Worm (Caenorhabditis elegans): Measurements from ENCODE around the gene sth-1.

The sth-1 gene

DNA sequence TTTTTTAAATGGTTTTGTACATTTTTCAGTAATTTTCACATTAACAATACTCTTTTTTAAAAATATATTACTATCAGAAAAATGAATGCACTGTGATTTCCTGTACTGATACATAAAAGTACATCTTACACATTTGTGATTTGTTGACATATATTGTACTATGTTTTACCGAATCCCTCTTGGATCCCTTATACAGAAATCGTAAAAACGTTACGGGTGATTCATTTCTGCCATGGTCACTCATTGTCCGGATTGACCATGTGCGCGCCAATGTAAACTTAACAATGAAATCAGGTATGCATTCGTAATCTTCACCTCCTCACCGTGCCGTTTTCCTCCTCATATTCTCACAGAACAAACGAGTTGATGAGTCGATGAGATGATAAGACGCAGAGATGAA is 2.2 kb downstream of the sth-1 start, which contains the start of gene ZC513.2:
Gene ZC513.2 (plus strand): TSS at position 301 of the 400 bp plus-strand sequence.
- TF ChIP-seq ceh-13 (GFP tag; optimal IDR thresholded peaks at IDR 0.05) (no peak), flt-1 (GFP tag; IDR thresholded peaks at IDR 0.05) (no peak), hmg-4 (GFP tag; optimal IDR thresholded peaks at IDR 0.05) (no peak), scrt-1 (GFP tag; IDR thresholded peaks at IDR 0.05) (no peak), tbx-11 (GFP tag; IDR thresholded peaks at IDR 0.05) (no peak), tra-4 (tag; optimal IDR thresholded peaks at IDR 0.05) (no peak), tbx-37 (GFP tag; conservative IDR thresholded peaks at IDR 0.05) (no peak), hmbx-1 (tag; optimal IDR thresholded peaks at IDR 0.05) (no peak), ama-1 (optimal IDR thresholded peaks at IDR 0.05) (no peak), ceh-36 (tag; optimal IDR thresholded peaks at IDR 0.05) (no peak), ets-7 (tag; optimal IDR thresholded peaks at IDR 0.05) (no peak), sea-1 (GFP tag; conservative IDR thresholded peaks at IDR 0.05) (no peak), hnd-1 (tag; optimal IDR thresholded peaks at IDR 0.05) (no peak), aly-1 (tag; optimal IDR thresholded peaks at IDR 0.05) (no peak), B0310.2 (tag; optimal IDR thresholded peaks at IDR 0.05) (no peak), pes-1 (GFP tag; IDR thresholded peaks at IDR 0.05) (no peak), F13C5.2 (tag; optimal IDR thresholded peaks at IDR 0.05) (no peak)

DNA sequence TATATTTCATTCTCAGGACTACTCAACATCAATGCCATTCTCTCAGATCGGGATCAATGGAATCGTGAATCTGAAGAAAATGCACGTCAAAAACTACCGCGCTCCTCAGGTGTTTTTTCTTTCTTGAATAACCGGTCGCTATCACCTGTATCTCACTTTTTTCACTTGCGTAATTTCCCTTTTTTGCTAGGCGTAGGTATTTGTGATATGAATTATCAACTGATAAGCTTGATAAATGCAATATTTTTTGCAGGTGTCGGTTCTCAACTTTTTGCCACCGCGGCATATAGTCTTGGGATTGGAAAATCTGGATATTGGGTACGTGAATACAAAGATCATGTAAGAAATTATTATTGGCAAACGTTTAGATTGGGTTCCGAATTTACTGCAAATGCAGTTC is 3.2 kb downstream of the sth-1 start:
- TF ChIP-seq ceh-36 (tag; optimal IDR thresholded peaks at IDR 0.05) (no peak), flt-1 (GFP tag; IDR thresholded peaks at IDR 0.05) (no peak), hmg-4 (GFP tag; optimal IDR thresholded peaks at IDR 0.05) (no peak), B0310.2 (tag; optimal IDR thresholded peaks at IDR 0.05) (no peak), ceh-13 (GFP tag; optimal IDR thresholded peaks at IDR 0.05) (no peak), tra-4 (tag; optimal IDR thresholded peaks at IDR 0.05) (no peak), tbx-11 (GFP tag; IDR thresholded peaks at IDR 0.05) (no peak), tbx-37 (GFP tag; conservative IDR thresholded peaks at IDR 0.05) (no peak), hmbx-1 (tag; optimal IDR thresholded peaks at IDR 0.05) (no peak), aly-1 (tag; optimal IDR thresholded peaks at IDR 0.05) (no peak), ama-1 (optimal IDR thresholded peaks at IDR 0.05) (no peak), hnd-1 (tag; optimal IDR thresholded peaks at IDR 0.05) (no peak), pes-1 (GFP tag; IDR thresholded peaks at IDR 0.05) (no peak), scrt-1 (GFP tag; IDR thresholded peaks at IDR 0.05) (no peak), ets-7 (tag; optimal IDR thresholded peaks at IDR 0.05) (no peak), sea-1 (GFP tag; conservative IDR thresholded peaks at IDR 0.05) (no peak)

DNA sequence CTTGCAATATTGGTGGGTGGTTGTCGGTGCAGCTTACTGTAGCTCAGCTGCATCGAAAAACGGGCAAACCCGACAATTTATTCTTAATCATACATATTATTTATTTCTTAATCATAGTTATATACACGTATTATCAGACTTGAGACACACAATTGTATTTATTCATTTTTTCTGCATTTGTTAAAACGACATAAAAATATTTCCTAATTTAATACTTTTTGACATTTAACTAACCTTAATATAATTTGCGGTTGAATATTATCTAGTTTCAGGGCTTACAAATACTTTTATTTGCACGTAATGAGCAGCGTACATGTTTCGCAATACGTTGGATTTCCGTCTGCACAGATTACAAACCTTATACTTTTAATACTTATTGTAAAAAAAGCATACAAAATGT is 6.4 kb downstream of the sth-1 start, which contains the start of gene str-138:
Gene str-138 (plus strand): TSS at position 301 of the 400 bp plus-strand sequence.
- no peak for TF ChIP-seq hmbx-1 (tag; optimal IDR thresholded peaks at IDR 0.05)

DNA sequence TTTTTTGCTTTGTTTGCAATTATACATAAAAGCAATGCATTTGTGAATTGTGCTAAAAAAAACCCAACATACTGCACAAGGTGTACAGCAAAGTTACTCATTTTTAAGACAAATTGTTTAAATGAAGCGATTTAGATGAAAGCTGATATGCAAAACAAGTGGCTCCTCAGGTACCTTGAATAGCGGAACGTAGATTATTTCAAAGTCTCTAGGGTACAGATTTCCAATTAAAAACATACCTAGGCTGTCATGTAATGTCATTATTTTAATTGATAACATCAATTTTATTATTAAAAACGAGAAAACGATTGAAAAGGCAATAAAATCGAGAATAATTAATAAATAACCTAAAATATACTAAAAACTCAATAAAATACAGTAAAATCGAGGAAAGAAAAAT is 10.1 kb downstream of the sth-1 start, which contains the start of gene str-139:
Gene str-139 (minus strand): TSS at position 101 of the 400 bp plus-strand sequence.
- TF ChIP-seq scrt-1 (GFP tag; IDR thresholded peaks at IDR 0.05) (no peak), hmg-4 (GFP tag; optimal IDR thresholded peaks at IDR 0.05) (no peak), ceh-36 (tag; optimal IDR thresholded peaks at IDR 0.05) (no peak), ama-1 (optimal IDR thresholded peaks at IDR 0.05) (no peak), hnd-1 (tag; optimal IDR thresholded peaks at IDR 0.05) (no peak), pes-1 (GFP tag; IDR thresholded peaks at IDR 0.05) (no peak), ceh-13 (GFP tag; optimal IDR thresholded peaks at IDR 0.05) (no peak), ets-7 (tag; optimal IDR thresholded peaks at IDR 0.05) (no peak), tbx-11 (GFP tag; IDR thresholded peaks at IDR 0.05) (no peak), tra-4 (tag; optimal IDR thresholded peaks at IDR 0.05) (no peak), aly-1 (tag; optimal IDR thresholded peaks at IDR 0.05) (no peak), F13C5.2 (tag; optimal IDR thresholded peaks at IDR 0.05) (no peak), sea-1 (GFP tag; conservative IDR thresholded peaks at IDR 0.05) (no peak), hmbx-1 (tag; optimal IDR thresholded peaks at IDR 0.05) (no peak), B0310.2 (tag; optimal IDR thresholded peaks at IDR 0.05) (no peak)

DNA sequence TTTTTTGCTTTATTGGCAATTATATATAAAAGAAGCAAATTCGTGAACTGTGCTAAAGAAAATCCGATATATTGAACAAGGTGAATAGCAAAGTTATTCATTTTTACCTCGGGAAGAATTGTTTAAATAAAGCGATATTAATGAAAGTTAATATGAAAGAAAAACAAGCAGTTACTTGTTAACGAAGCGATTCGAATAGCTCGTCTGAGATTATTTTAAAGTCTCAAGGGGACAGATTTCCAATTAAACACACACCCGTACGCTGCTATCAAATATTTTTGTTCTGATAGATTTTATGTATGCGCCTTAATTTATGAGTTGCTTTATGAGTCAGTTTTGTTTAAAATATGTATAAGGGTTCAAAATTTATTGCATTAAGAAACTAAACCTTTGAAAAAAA is 15.8 kb downstream of the sth-1 start, which contains the start of gene str-140:
Gene str-140 (minus strand): TSS at position 101 of the 400 bp plus-strand sequence.
- no peak for TF ChIP-seq hnd-1 (tag; optimal IDR thresholded peaks at IDR 0.05)
- no peak for TF ChIP-seq ets-7 (tag; optimal IDR thresholded peaks at IDR 0.05)
- TF ChIP-seq ceh-13 (GFP tag; optimal IDR thresholded peaks at IDR 0.05) = no peak
- no peak for TF ChIP-seq sea-1 (GFP tag; conservative IDR thresholded peaks at IDR 0.05)
- TF ChIP-seq B0310.2 (tag; optimal IDR thresholded peaks at IDR 0.05) = no peak
- TF ChIP-seq tbx-11 (GFP tag; IDR thresholded peaks at IDR 0.05) = no peak
- no peak for TF ChIP-seq F13C5.2 (tag; optimal IDR thresholded peaks at IDR 0.05)
- no peak for TF ChIP-seq scrt-1 (GFP tag; IDR thresholded peaks at IDR 0.05)
- TF ChIP-seq ceh-36 (tag; optimal IDR thresholded peaks at IDR 0.05) = no peak
- no peak for TF ChIP-seq hmbx-1 (tag; optimal IDR thresholded peaks at IDR 0.05)
- TF ChIP-seq ama-1 (optimal IDR thresholded peaks at IDR 0.05) = no peak
- TF ChIP-seq tbx-37 (GFP tag; conservative IDR thresholded peaks at IDR 0.05) = no peak
- no peak for TF ChIP-seq tra-4 (tag; optimal IDR thresholded peaks at IDR 0.05)
- TF ChIP-seq hmg-4 (GFP tag; optimal IDR thresholded peaks at IDR 0.05) = no peak
- TF ChIP-seq pes-1 (GFP tag; IDR thresholded peaks at IDR 0.05) = no peak
- TF ChIP-seq aly-1 (tag; optimal IDR thresholded peaks at IDR 0.05) = no peak
- no peak for TF ChIP-seq flt-1 (GFP tag; IDR thresholded peaks at IDR 0.05)

DNA sequence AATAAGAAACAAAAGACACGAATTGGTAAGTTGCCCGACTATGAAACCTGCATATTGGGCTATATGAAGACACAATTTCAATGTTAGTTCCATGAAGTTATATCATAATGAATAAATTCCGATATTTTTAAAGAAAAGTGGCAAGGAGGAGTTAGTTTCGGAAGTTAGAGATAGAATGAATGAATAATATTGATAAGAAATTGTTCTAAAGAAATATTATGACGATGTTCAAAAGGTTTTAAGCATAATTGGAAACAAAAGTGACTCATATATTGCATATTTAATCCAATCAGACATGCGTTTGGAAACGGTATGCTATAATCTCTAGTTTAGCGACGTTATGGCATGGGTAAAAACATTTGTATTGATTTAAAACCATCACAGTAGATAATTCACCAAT is 17.7 kb downstream of the sth-1 start, which contains the start of gene str-143:
Gene str-143 (minus strand): TSS at position 101 of the 400 bp plus-strand sequence.
- TF ChIP-seq pes-1 (GFP tag; IDR thresholded peaks at IDR 0.05) (no peak), hnd-1 (tag; optimal IDR thresholded peaks at IDR 0.05) (no peak), tbx-37 (GFP tag; conservative IDR thresholded peaks at IDR 0.05) (no peak), F13C5.2 (tag; optimal IDR thresholded peaks at IDR 0.05) (no peak), ceh-13 (GFP tag; optimal IDR thresholded peaks at IDR 0.05) (no peak)

DNA sequence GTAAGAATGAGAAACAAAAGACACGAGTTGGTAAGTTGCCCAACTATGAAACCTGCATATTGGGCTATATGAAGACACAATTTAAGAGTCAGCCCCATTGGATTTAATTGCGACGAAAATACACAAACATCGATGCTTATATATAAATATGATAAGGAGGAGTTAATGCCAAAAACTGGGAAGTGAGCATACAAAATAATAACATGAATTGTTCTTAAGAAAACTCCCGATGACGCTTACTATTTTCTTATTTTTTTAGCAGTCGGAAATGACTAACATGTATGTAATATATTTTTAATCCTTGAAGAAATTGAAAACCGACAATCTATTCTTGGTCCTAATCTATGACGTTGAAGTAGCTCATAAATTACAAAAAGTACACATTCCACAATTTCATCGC is 20.1 kb downstream of the sth-1 start, which contains the start of gene str-144:
Gene str-144 (minus strand): TSS at position 101 of the 400 bp plus-strand sequence.
- TF ChIP-seq B0310.2 (tag; optimal IDR thresholded peaks at IDR 0.05) = no peak
- no peak for TF ChIP-seq tbx-37 (GFP tag; conservative IDR thresholded peaks at IDR 0.05)
- no peak for TF ChIP-seq ets-7 (tag; optimal IDR thresholded peaks at IDR 0.05)
- no peak for TF ChIP-seq sea-1 (GFP tag; conservative IDR thresholded peaks at IDR 0.05)
- no peak for TF ChIP-seq hmg-4 (GFP tag; optimal IDR thresholded peaks at IDR 0.05)
- TF ChIP-seq scrt-1 (GFP tag; IDR thresholded peaks at IDR 0.05) = no peak
- no peak for TF ChIP-seq tbx-11 (GFP tag; IDR thresholded peaks at IDR 0.05)
- TF ChIP-seq flt-1 (GFP tag; IDR thresholded peaks at IDR 0.05) = no peak
- no peak for TF ChIP-seq ceh-13 (GFP tag; optimal IDR thresholded peaks at IDR 0.05)
- TF ChIP-seq pes-1 (GFP tag; IDR thresholded peaks at IDR 0.05) = no peak
- no peak for TF ChIP-seq aly-1 (tag; optimal IDR thresholded peaks at IDR 0.05)
- TF ChIP-seq F13C5.2 (tag; optimal IDR thresholded peaks at IDR 0.05) = no peak
- no peak for TF ChIP-seq ceh-36 (tag; optimal IDR thresholded peaks at IDR 0.05)
- no peak for TF ChIP-seq hmbx-1 (tag; optimal IDR thresholded peaks at IDR 0.05)
- TF ChIP-seq hnd-1 (tag; optimal IDR thresholded peaks at IDR 0.05) = no peak
- no peak for TF ChIP-seq ama-1 (optimal IDR thresholded peaks at IDR 0.05)
- no peak for TF ChIP-seq tra-4 (tag; optimal IDR thresholded peaks at IDR 0.05)
